Fruit fly (Drosophila melanogaster) whole organism, pupa: ENCODE measurements around the gene Argk2.

Experiments used
- CG10348 ChIP-seq: fragments of 200-800 bp; sonication (Bioruptor generic); IDR thresholded peaks from 2 replicates; pipeline ENCODE4 v1.3.6; 2022; ENCODE audit warnings: missing biosample characterization, missing genetic modification characterization
- CG12605 ChIP-seq: fragments of 200-800 bp; sonication (Bioruptor generic); IDR thresholded peaks from 2 replicates; pipeline ENCODE4 v1.3.6; 2022; ENCODE audit warnings: missing biosample characterization, missing genetic modification characterization
- CG13204 ChIP-seq: fragments of 200-800 bp; sonication (Bioruptor generic); optimal IDR thresholded peaks from 2 replicates; lab custom pipeline; 2018; ENCODE audit warnings: missing biosample characterization, mild to moderate bottlenecking, missing genetic modification characterization, moderate library complexity
- CG14655 ChIP-seq: fragments of 200-800 bp; sonication (Bioruptor generic); optimal IDR thresholded peaks from 3 replicates; lab custom pipeline; 2017; ENCODE audit warnings: mild to moderate bottlenecking, missing biosample characterization, missing genetic modification reagents, missing genetic modification characterization
- CG15710 ChIP-seq: fragments of 200-800 bp; sonication (Bioruptor generic); optimal IDR thresholded peaks from 2 replicates; lab custom pipeline; 2018; ENCODE audit warnings: missing biosample characterization, mild to moderate bottlenecking, missing genetic modification characterization, moderate library complexity
- CG17806 ChIP-seq: fragments of 200-800 bp; sonication (Bioruptor generic); optimal IDR thresholded peaks from 2 replicates; lab custom pipeline; 2018; ENCODE audit warnings: missing biosample characterization, mild to moderate bottlenecking, missing genetic modification characterization, moderate library complexity
- CG32121 ChIP-seq: fragments of 200-800 bp; sonication (Bioruptor generic); IDR thresholded peaks from 2 replicates; pipeline ENCODE4 v1.3.6; 2022; ENCODE audit warnings: missing biosample characterization, missing genetic modification characterization
- CG34367 ChIP-seq: fragments of 200-800 bp; sonication (Bioruptor generic); optimal IDR thresholded peaks from 2 replicates; lab custom pipeline; 2018; ENCODE audit warnings: missing biosample characterization, mild to moderate bottlenecking, missing genetic modification characterization
- CG4496 ChIP-seq: fragments of 200-800 bp; sonication (Bioruptor generic); IDR thresholded peaks from 3 replicates; pipeline ENCODE4 v1.3.6; 2022; ENCODE audit warnings: missing biosample characterization, missing genetic modification characterization
- CG8159 ChIP-seq: fragments of 200-800 bp; sonication (Bioruptor generic); optimal IDR thresholded peaks from 3 replicates; lab custom pipeline; 2018; ENCODE audit warnings: missing biosample characterization, mild to moderate bottlenecking, missing genetic modification characterization, moderate library complexity
- CG8301 ChIP-seq: fragments of 200-800 bp; sonication (Bioruptor generic); optimal IDR thresholded peaks from 2 replicates; lab custom pipeline; 2018; ENCODE audit warnings: missing biosample characterization, mild to moderate bottlenecking, missing genetic modification characterization
- CG9948 ChIP-seq: fragments of 200-800 bp; sonication (Bioruptor generic); optimal IDR thresholded peaks from 2 replicates; lab custom pipeline; 2018; ENCODE audit warnings: missing biosample characterization, mild to moderate bottlenecking, missing genetic modification characterization, moderate library complexity
- D1 ChIP-seq: fragments of 200-800 bp; sonication (Bioruptor generic); optimal IDR thresholded peaks from 2 replicates; lab custom pipeline; 2018; ENCODE audit warnings: missing biosample characterization, mild to moderate bottlenecking, missing genetic modification characterization, moderate library complexity
- EcR ChIP-seq: fragments of 200-800 bp; sonication (Bioruptor generic); optimal IDR thresholded peaks from 3 replicates; lab custom pipeline; 2019; ENCODE audit warnings: missing biosample characterization, missing genetic modification characterization, mild to moderate bottlenecking, moderate library complexity, missing genetic modification reagents
- Ets98B ChIP-seq: fragments of 200-800 bp; sonication (Bioruptor generic); IDR thresholded peaks from 2 replicates; pipeline ENCODE4 v1.3.6; 2022; ENCODE audit warnings: missing biosample characterization, missing genetic modification characterization
- Pif1A ChIP-seq: fragments of 200-800 bp; sonication (Bioruptor generic); optimal IDR thresholded peaks from 3 replicates; lab custom pipeline; 2016; ENCODE audit warnings: missing biosample characterization, missing genetic modification characterization
- Pif1B ChIP-seq: fragments of 200-800 bp; sonication (Bioruptor generic); optimal IDR thresholded peaks from 3 replicates; lab custom pipeline; 2016; ENCODE audit warnings: missing biosample characterization, missing genetic modification characterization
- Snoo ChIP-seq: fragments of 200-800 bp; sonication (Bioruptor generic); optimal IDR thresholded peaks from 3 replicates; lab custom pipeline; 2017; ENCODE audit warnings: missing biosample characterization, mild to moderate bottlenecking, missing genetic modification characterization, inconsistent platforms
- fd96Ca ChIP-seq: fragments of 200-800 bp; sonication (Bioruptor generic); IDR thresholded peaks from 3 replicates; pipeline ENCODE4 v1.3.6; 2022; ENCODE audit warnings: missing biosample characterization, missing genetic modification characterization
- gl ChIP-seq: fragments of 200-800 bp; sonication (Bioruptor generic); optimal IDR thresholded peaks from 2 replicates; lab custom pipeline; 2018; ENCODE audit warnings: missing biosample characterization, mild to moderate bottlenecking, missing genetic modification characterization
- rn ChIP-seq: fragments of 200-800 bp; sonication (Bioruptor generic); IDR thresholded peaks from 2 replicates; pipeline ENCODE4 v1.3.6; 2022; ENCODE audit warnings: missing biosample characterization, missing genetic modification characterization

Argk2 gene

DNA sequence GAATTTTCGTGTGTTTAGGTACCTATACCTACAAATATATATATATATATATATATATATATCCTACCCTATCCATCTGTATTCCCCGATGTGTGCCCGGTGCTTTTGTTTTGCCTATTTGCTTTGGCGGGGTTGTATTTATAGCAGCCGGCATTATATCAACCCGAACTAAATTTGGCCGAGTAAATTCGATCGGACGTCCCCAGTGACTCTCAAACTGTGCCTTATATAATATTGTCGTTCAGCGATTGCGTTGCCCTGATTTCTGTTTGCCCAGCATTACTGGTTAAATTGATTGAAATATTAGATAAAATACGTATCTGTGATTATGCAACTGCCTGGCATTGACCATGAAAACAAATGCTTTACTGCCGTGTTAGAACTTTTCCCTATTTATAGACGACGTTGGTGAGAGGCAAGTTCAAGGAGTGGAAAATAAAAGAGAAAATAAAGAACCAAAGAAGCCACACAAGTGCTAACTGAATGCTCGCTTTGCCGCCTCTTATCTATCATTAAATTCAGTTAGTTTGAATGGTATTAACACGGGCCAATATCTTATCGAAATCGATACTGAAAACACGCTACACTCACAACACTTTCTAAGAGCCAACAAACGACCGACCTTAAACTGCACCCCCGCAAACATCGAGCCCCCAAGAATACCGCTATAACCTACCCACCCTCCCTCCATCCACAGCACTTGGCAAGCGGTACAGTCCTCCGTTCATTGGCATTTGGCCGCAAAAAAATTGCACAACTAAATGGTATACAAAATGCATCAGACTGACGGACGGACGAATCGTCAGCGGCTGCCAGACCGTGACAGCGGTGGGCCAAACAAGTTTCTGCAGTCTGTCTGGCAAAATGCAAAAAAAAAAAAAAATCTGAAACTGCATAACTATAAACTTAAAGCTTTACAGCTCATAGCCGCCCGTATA, 8.9 kb downstream of the Argk2 start:
- TF ChIP-seq Pif1A (GFP tag; lab: Kevin White, UChicago) (peak; percentile 50), Ets98B (GFP tag; lab: Robert Waterston, UW) (peak; percentile 23; the same call in 1 of the 2 replicates), CG10348 (GFP tag; lab: Robert Waterston, UW) (no peak), CG4496 (GFP tag; lab: Robert Waterston, UW) (peak; percentile 49; the same call in 1 of the 3 replicates), CG12605 (GFP tag; lab: Robert Waterston, UW) (0 out of 2 replicates have a peak, but pooled peaks have one; percentile 40), CG34367 (tag; lab: Kevin White, UChicago) (no peak), CG32121 (GFP tag; lab: Robert Waterston, UW) (peak; percentile 51; the same call in 1 of the 2 replicates), CG17806 (tag; lab: Kevin White, UChicago) (no peak), fd96Ca (peak; percentile 48; the same call in 1 of the 3 replicates), Snoo (tag; lab: Kevin White, UChicago) (peak; percentile 11), CG13204 (GFP tag; lab: Kevin White, UChicago) (peak; percentile 92), EcR (GFP tag; lab: Kevin White, UChicago) (peak; percentile 90)
- TF ChIP-seq, all 21 proteins: peak for 9

dm6 chr3L:9057429-9058088, 10.3 kb downstream of the Argk2 start:
- TF ChIP-seq CG12605 (GFP tag; lab: Robert Waterston, UW) (peak; percentile 94), CG15710 (tag; lab: Kevin White, UChicago) (peak; percentile 99), CG8159 (tag; lab: Kevin White, UChicago) (peak; percentile 99), D1 (tag; lab: Kevin White, UChicago) (peak; percentile 93), Snoo (tag; lab: Kevin White, UChicago) (peak; percentile 94), gl (tag; lab: Kevin White, UChicago) (peak; percentile 93), CG32121 (GFP tag; lab: Robert Waterston, UW) (peak; percentile 97), CG8301 (tag; lab: Kevin White, UChicago) (peak; percentile 95), CG4496 (GFP tag; lab: Robert Waterston, UW) (peak; percentile 97), Pif1B (GFP tag; lab: Kevin White, UChicago) (peak; percentile 97), CG17806 (tag; lab: Kevin White, UChicago) (peak; percentile 98), CG13204 (GFP tag; lab: Kevin White, UChicago) (peak; percentile 90), CG34367 (tag; lab: Kevin White, UChicago) (peak; percentile 96), Ets98B (GFP tag; lab: Robert Waterston, UW) (peak; percentile 95), CG9948 (tag; lab: Kevin White, UChicago) (peak; percentile 98), Pif1A (GFP tag; lab: Kevin White, UChicago) (peak; percentile 93), EcR (GFP tag; lab: Kevin White, UChicago) (peak; percentile 57), rn (GFP tag; lab: Robert Waterston, UW) (peak; percentile 95), CG10348 (GFP tag; lab: Robert Waterston, UW) (peak; percentile 78), CG14655 (peak; percentile 98), fd96Ca (peak; percentile 96)

DNA sequence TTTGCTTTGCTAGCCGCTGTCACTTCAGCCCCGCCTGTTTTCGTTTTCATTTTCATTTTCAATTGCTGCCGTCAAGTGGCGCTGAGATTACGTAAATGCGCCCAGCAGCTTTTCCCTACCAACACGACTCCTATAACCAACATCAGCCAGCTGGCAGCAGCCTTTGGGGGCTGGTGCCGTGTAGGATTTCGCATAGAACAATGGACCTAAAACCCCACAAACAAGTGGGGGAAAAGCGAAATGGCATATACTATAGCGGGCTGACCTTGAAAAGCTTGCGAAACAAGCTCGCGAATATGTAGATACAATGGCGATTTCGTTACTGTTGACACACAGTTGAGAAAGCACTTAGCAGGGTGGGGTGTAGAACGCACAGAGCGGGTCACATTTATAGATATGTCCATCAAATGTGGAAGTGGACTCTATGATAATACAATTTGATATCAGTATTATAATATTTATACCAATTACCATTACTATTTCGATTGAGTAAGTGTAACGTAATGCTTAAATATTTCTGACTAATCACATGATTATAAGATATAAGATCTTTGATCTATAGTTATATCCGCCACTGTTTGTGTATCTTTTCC, 12.5 kb downstream of the Argk2 start:
- TF ChIP-seq CG10348 (GFP tag; lab: Robert Waterston, UW), result no peak
- peak; percentile 11 for TF ChIP-seq CG8159 (tag; lab: Kevin White, UChicago)
- TF ChIP-seq CG14655, result no peak
- no peak for TF ChIP-seq rn (GFP tag; lab: Robert Waterston, UW)
- TF ChIP-seq CG15710 (tag; lab: Kevin White, UChicago), result peak; percentile 16
- no peak for TF ChIP-seq EcR (GFP tag; lab: Kevin White, UChicago)
- TF ChIP-seq CG9948 (tag; lab: Kevin White, UChicago), result no peak
- no peak for TF ChIP-seq Pif1A (GFP tag; lab: Kevin White, UChicago)
- TF ChIP-seq fd96Ca, result no peak
- no peak for TF ChIP-seq CG4496 (GFP tag; lab: Robert Waterston, UW)
- peak; percentile 7 for TF ChIP-seq CG34367 (tag; lab: Kevin White, UChicago)

dm6 chr3L:9061449-9061848, 14.2 kb downstream of the Argk2 start:
- no peak for TF ChIP-seq CG12605 (GFP tag; lab: Robert Waterston, UW)
- peak; percentile 72 for TF ChIP-seq EcR (GFP tag; lab: Kevin White, UChicago)

- no peak for TF ChIP-seq CG8159 (tag; lab: Kevin White, UChicago)
- TF ChIP-seq Snoo (tag; lab: Kevin White, UChicago), result no peak
Measured at dm6 chr3L:9062816-9063215, 15.6 kb downstream of the Argk2 start.
